Worm (Caenorhabditis elegans): ENCODE measurements around the gene F09C12.8.

DNA sequence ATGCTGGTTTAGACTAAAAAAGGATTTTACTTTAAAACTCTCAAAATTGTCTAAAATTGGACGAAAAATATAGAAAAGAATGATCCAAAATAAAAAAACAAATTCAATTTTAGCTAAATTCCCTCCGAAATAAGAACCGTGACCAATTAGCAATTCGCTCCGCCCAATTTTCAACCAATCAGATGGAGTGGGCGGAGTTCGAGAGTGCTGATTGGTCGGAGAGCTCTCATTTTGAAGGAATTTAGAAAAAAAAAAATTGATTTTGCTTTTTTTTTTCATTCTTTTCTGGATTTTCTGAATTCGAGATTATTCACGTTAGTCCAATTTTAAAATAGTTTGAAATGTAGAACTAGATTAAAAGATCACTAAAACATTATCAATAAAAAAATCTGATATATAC, 13.1 kb upstream of the F09C12.8 start:
- no peak for TF ChIP-seq ceh-28 (tag; optimal IDR thresholded peaks at IDR 0.05)
- TF ChIP-seq nhr-77 (tag; optimal IDR thresholded peaks at IDR 0.05): no peak
- TF ChIP-seq lin-39 (tag; optimal IDR thresholded peaks at IDR 0.05): no peak
- no peak for TF ChIP-seq tbx-2 (tag; optimal IDR thresholded peaks at IDR 0.05)
- TF ChIP-seq lin-15B (tag; optimal IDR thresholded peaks at IDR 0.05): no peak

Data from whole organism, L3 larva.